Worm (Caenorhabditis elegans): ENCODE results near the gene T05C1.5.

T05C1.5 gene

DNA sequence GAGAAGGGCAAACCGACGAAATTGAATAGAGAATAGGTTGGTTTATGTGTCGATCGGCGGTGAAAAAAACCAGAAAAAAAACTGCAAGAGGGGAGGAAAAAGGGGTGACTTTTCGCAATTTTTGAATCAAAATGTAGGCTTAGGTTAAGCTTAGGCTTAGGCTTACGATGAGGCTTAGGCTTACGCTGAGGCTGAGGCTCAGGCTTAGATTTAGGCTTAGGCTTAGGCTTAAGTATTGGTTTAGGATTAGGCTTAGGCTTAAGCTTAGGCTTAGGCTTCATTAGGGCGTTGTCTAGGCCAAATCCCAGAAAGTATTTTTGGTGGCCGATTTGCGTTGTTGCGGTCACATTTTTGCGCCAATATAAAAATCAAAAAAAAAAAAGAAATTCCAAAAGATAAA lies 35.8 kb downstream of the T05C1.5 start:
- TF ChIP-seq nhr-120 (GFP tag; IDR thresholded peaks at IDR 0.05) (no peak), let-607 (tag; optimal IDR thresholded peaks at IDR 0.05) (no peak), F52B5.7 (tag; optimal IDR thresholded peaks at IDR 0.05) (no peak), F57A8.1 (GFP tag; optimal IDR thresholded peaks at IDR 0.05) (no peak), akir-1 (GFP tag; optimal IDR thresholded peaks at IDR 0.05) (no peak), lag-1 (GFP tag; IDR thresholded peaks at IDR 0.05) (no peak), Y67H2A.10 (GFP tag; conservative IDR thresholded peaks at IDR 0.05) (no peak), F39B2.1 (GFP tag; IDR thresholded peaks at IDR 0.05) (no peak), lin-26 (GFP tag; IDR thresholded peaks at IDR 0.05) (no peak), lsl-1 (GFP tag; optimal IDR thresholded peaks at IDR 0.05) (no peak), F55B11.4 (tag; optimal IDR thresholded peaks at IDR 0.05; ENCODE audit: borderline replicate concordance, insufficient read depth) (no peak), ccch-3 (GFP tag; optimal IDR thresholded peaks at IDR 0.05) (no peak), F23B12.7 (tag; optimal IDR thresholded peaks at IDR 0.05; ENCODE audit: insufficient read depth) (no peak), T26A5.8 (tag; optimal IDR thresholded peaks at IDR 0.05) (no peak)

DNA sequence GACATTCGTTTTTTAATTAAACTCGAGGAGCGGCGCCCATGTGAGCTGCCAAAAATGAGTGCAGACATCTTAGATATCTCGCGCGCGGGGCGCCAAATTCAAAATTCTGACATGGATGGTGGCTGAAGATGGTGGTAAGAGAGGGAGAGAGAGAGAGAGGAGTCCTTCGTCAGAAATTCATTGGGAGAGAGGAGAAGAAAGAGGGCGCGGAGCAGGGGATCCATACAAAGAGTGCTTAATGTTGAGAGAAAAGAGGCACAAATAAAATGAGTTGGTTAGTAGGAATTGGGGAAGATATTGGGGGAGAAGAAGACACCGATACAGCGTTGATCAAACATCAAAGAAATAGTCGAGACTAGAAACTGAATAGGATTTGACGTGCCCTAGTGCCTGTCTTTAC lies 37.2 kb downstream of the T05C1.5 start:
- TF ChIP-seq sea-2 (GFP tag; IDR thresholded peaks at IDR 0.05) (no peak), zim-3 (tag; optimal IDR thresholded peaks at IDR 0.05) (no peak), madf-6 (GFP tag; IDR thresholded peaks at IDR 0.05) (no peak), madf-10 (tag; optimal IDR thresholded peaks at IDR 0.05) (no peak), F37B4.10 (GFP tag; IDR thresholded peaks at IDR 0.05) (no peak), zfh-2 (GFP tag; conservative IDR thresholded peaks at IDR 0.05) (peak; percentile 20; the same call in 1 of the 2 replicates), Y53F4B.3 (GFP tag; IDR thresholded peaks at IDR 0.05) (no peak), mes-4 (tag; optimal IDR thresholded peaks at IDR 0.05) (no peak), lir-1 (GFP tag; conservative IDR thresholded peaks at IDR 0.05) (no peak), efl-1 (GFP tag; optimal IDR thresholded peaks at IDR 0.05) (no peak), lin-35 (GFP tag; optimal IDR thresholded peaks at IDR 0.05) (no peak), xnd-1 (tag; optimal IDR thresholded peaks at IDR 0.05) (no peak), ceh-27 (GFP tag; optimal IDR thresholded peaks at IDR 0.05) (peak; percentile 6)

DNA sequence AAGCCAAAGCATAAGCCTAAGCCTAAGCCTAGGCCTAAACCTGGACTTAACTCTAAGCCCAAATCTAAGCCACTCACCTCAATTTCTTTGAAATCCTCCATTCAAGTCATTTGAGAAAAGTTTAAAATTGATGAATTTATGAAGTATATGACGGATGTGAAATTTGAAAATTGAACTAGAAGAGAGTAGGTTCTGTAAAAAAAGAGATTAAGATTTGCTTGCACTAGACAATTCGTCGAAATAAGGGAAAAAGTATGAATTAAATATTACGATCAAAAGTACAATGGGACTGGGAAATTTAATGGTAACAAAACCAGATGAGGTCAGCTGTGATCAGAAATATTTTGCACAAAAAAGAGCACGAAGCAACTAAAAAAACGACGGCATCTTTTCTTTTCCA lies 37.6 kb downstream of the T05C1.5 start, which contains the start of gene twk-2:
TSS of gene twk-2 (minus strand) at position 101 of the 400 bp plus-strand sequence.
- no peak for TF ChIP-seq ztf-26 (tag; optimal IDR thresholded peaks at IDR 0.05)
- TF ChIP-seq bed-2 (GFP tag; IDR thresholded peaks at IDR 0.05) = no peak
- TF ChIP-seq ztf-28 (GFP tag; IDR thresholded peaks at IDR 0.05) = no peak
- no peak for TF ChIP-seq K11D2.4 (GFP tag; IDR thresholded peaks at IDR 0.05)
- no peak for TF ChIP-seq somi-1 (GFP tag; optimal IDR thresholded peaks at IDR 0.05)
- TF ChIP-seq tbx-9 (tag; optimal IDR thresholded peaks at IDR 0.05; ENCODE audit: borderline replicate concordance) = no peak
- no peak for TF ChIP-seq hsf-1 (GFP tag; IDR thresholded peaks at IDR 0.05)
- no peak for TF ChIP-seq lin-40 (tag; optimal IDR thresholded peaks at IDR 0.05)
- TF ChIP-seq gei-17 (GFP tag; optimal IDR thresholded peaks at IDR 0.05) = no peak
- TF ChIP-seq ceh-79 (tag; optimal IDR thresholded peaks at IDR 0.05) = no peak
- no peak for TF ChIP-seq F23B12.7 (tag; optimal IDR thresholded peaks at IDR 0.05; ENCODE audit: insufficient read depth)
- TF ChIP-seq mes-4 (tag; optimal IDR thresholded peaks at IDR 0.05) = no peak
- no peak for TF ChIP-seq nhr-80 (tag; optimal IDR thresholded peaks at IDR 0.05)
- TF ChIP-seq cebp-1 (GFP tag; IDR thresholded peaks at IDR 0.05) = no peak
- no peak for TF ChIP-seq cebp-1 (tag; optimal IDR thresholded peaks at IDR 0.05)
- no peak for TF ChIP-seq Y79H2A.3 (GFP tag; conservative IDR thresholded peaks at IDR 0.05)
- TF ChIP-seq ekl-4 (GFP tag; IDR thresholded peaks at IDR 0.05) = no peak

All from whole organism, young adult.